Fruit fly (Drosophila melanogaster) whole organism, embryonic: ENCODE data around the gene phol.

Source experiments
- B-H1 ChIP-seq: fragments of 200-800 bp; sonication (Bioruptor generic); IDR thresholded peaks from 3 replicates; pipeline ENCODE4 v1.3.6; 2022; ENCODE audit warnings: missing biosample characterization, missing genetic modification characterization
- Bteb2 ChIP-seq: fragments of 200-800 bp; sonication (Bioruptor generic); optimal IDR thresholded peaks from 2 replicates; lab custom pipeline; 2016; ENCODE audit warnings: missing biosample characterization, missing genetic modification characterization
- CG12155 ChIP-seq: fragments of 200-800 bp; sonication (Bioruptor generic); optimal IDR thresholded peaks from 3 replicates; lab custom pipeline; 2016; ENCODE audit warnings: missing biosample characterization, missing genetic modification characterization
- CG12769 ChIP-seq: fragments of 200-800 bp; sonication (Bioruptor generic); optimal IDR thresholded peaks from 2 replicates; lab custom pipeline; 2019; ENCODE audit warnings: missing biosample characterization, mild to moderate bottlenecking, missing genetic modification characterization, moderate library complexity
- CG13894 ChIP-seq: fragments of 200-800 bp; sonication (Bioruptor generic); optimal IDR thresholded peaks from 3 replicates; lab custom pipeline; 2018; ENCODE audit warnings: missing biosample characterization, mild to moderate bottlenecking, missing genetic modification characterization, moderate library complexity
- CG14965 ChIP-seq: fragments of 200-800 bp; sonication (Bioruptor generic); optimal IDR thresholded peaks from 2 replicates; lab custom pipeline; 2016; ENCODE audit warnings: missing biosample characterization, missing genetic modification characterization, borderline replicate concordance
- CG15011 ChIP-seq: fragments of 200-800 bp; sonication (Bioruptor generic); optimal IDR thresholded peaks from 3 replicates; lab custom pipeline; 2018; ENCODE audit warnings: missing biosample characterization, mild to moderate bottlenecking, missing genetic modification characterization
- CG16863 ChIP-seq: fragments of 200-800 bp; sonication (Bioruptor generic); optimal IDR thresholded peaks from 3 replicates; lab custom pipeline; 2016; ENCODE audit warnings: missing biosample characterization, missing genetic modification characterization
- CG3163 ChIP-seq: fragments of 200-800 bp; sonication (Bioruptor generic); optimal IDR thresholded peaks from 3 replicates; lab custom pipeline; 2016; ENCODE audit warnings: missing biosample characterization, missing genetic modification characterization
- CG32532 ChIP-seq: fragments of 200-800 bp; sonication (Bioruptor generic); IDR thresholded peaks from 2 replicates; pipeline ENCODE4 v1.3.6; 2022; ENCODE audit warnings: missing biosample characterization, missing genetic modification characterization
- CG32767 ChIP-seq: fragments of 200-800 bp; sonication (Bioruptor generic); IDR thresholded peaks from 2 replicates; pipeline ENCODE4 v1.3.6; 2022; ENCODE audit warnings: missing biosample characterization, missing genetic modification characterization
- CG4328 ChIP-seq: fragments of 200-800 bp; sonication (Bioruptor generic); optimal IDR thresholded peaks from 3 replicates; lab custom pipeline; 2017; ENCODE audit warnings: missing biosample characterization, missing genetic modification reagents, missing genetic modification characterization
- CG6175 ChIP-seq: fragments of 200-800 bp; sonication (Bioruptor generic); IDR thresholded peaks from 3 replicates; pipeline ENCODE4 v1.3.6; 2022; ENCODE audit warnings: missing biosample characterization, missing genetic modification characterization
- CG6689 ChIP-seq: fragments of 200-800 bp; sonication (Bioruptor generic); IDR thresholded peaks from 2 replicates; pipeline ENCODE4 v1.3.6; 2022; ENCODE audit warnings: missing biosample characterization, missing genetic modification characterization
- CG6791 ChIP-seq: fragments of 200-800 bp; sonication (Bioruptor generic); IDR thresholded peaks from 3 replicates; pipeline ENCODE4 v1.3.6; 2022; ENCODE audit warnings: missing biosample characterization, missing genetic modification characterization; ENCODE audit not compliant: partially characterized antibody
- CG7745 ChIP-seq: fragments of 200-800 bp; sonication (Bioruptor generic); optimal IDR thresholded peaks from 2 replicates; lab custom pipeline; 2018; ENCODE audit warnings: missing biosample characterization, mild to moderate bottlenecking, missing genetic modification characterization, moderate library complexity
- CG9609 ChIP-seq: fragments of 200-800 bp; sonication (Bioruptor generic); optimal IDR thresholded peaks from 3 replicates; lab custom pipeline; 2016; ENCODE audit warnings: missing biosample characterization, missing genetic modification characterization
- CG9876 ChIP-seq: fragments of 200-800 bp; sonication (Bioruptor generic); optimal IDR thresholded peaks from 2 replicates; lab custom pipeline; 2016; ENCODE audit warnings: missing biosample characterization, missing genetic modification characterization
- CkIIα-i1 ChIP-seq: fragments of 200-800 bp; sonication (Bioruptor generic); IDR thresholded peaks from 2 replicates; pipeline ENCODE4 v1.3.6; 2022; ENCODE audit warnings: missing biosample characterization, missing genetic modification characterization
- Deaf1 ChIP-seq: fragments of 200-800 bp; optimal IDR thresholded peaks from 3 replicates; lab custom pipeline; 2019; ENCODE audit warnings: missing biosample characterization, mild to moderate bottlenecking, missing genetic modification characterization, moderate library complexity
- Dref ChIP-seq: fragments of 200-800 bp; sonication (Bioruptor generic); IDR thresholded peaks from 2 replicates; pipeline ENCODE4 v1.3.6; 2022; ENCODE audit warnings: missing biosample characterization, missing genetic modification characterization
- Elba2 ChIP-seq: fragments of 200-800 bp; sonication (Bioruptor generic); optimal IDR thresholded peaks from 3 replicates; lab custom pipeline; 2016; ENCODE audit warnings: missing biosample characterization, missing genetic modification characterization
- Hand ChIP-seq: fragments of 200-800 bp; sonication (Bioruptor generic); optimal IDR thresholded peaks from 2 replicates; lab custom pipeline; 2017; ENCODE audit warnings: mild to moderate bottlenecking, missing biosample characterization, missing genetic modification reagents, missing genetic modification characterization
- Hr39 ChIP-seq: fragments of >200 bp; optimal IDR thresholded peaks from 2 replicates; lab custom pipeline; 2017
- Lhr ChIP-seq: fragments of 200-800 bp; sonication (Bioruptor generic); optimal IDR thresholded peaks from 3 replicates; lab custom pipeline; 2017; ENCODE audit warnings: mild to moderate bottlenecking, missing biosample characterization, missing genetic modification reagents, missing genetic modification characterization
- NC2β ChIP-seq: fragments of 200-800 bp; sonication (Bioruptor generic); optimal IDR thresholded peaks from 2 replicates; lab custom pipeline; 2016; ENCODE audit warnings: missing biosample characterization, missing genetic modification characterization
- Sox102F ChIP-seq: fragments of 200-800 bp; sonication (Bioruptor generic); optimal IDR thresholded peaks from 2 replicates; lab custom pipeline; 2018; ENCODE audit warnings: missing biosample characterization, mild to moderate bottlenecking, missing genetic modification characterization, moderate library complexity
- Sry-δ ChIP-seq: fragments of 200-800 bp; sonication (Bioruptor generic); optimal IDR thresholded peaks from 2 replicates; lab custom pipeline; 2016; ENCODE audit warnings: missing biosample characterization, missing genetic modification characterization
- Vsx1 ChIP-seq: fragments of 200-800 bp; sonication (Bioruptor generic); optimal IDR thresholded peaks from 2 replicates; lab custom pipeline; 2017; ENCODE audit warnings: missing biosample characterization, mild to moderate bottlenecking, missing genetic modification characterization, missing genetic modification reagents
- ac ChIP-seq: fragments of 200-800 bp; sonication (Bioruptor generic); optimal IDR thresholded peaks from 3 replicates; lab custom pipeline; 2017; ENCODE audit warnings: missing biosample characterization, mild to moderate bottlenecking, missing genetic modification characterization
- al ChIP-seq: fragments of 200-800 bp; sonication (Bioruptor generic); IDR thresholded peaks from 2 replicates; pipeline ENCODE4 v1.3.6; 2022; ENCODE audit warnings: missing biosample characterization, missing genetic modification characterization
- ap ChIP-seq: fragments of 200-800 bp; sonication (Bioruptor generic); IDR thresholded peaks from 2 replicates; pipeline ENCODE4 v1.3.6; 2022; ENCODE audit warnings: missing biosample characterization, missing genetic modification characterization
- ash1 ChIP-seq: fragments of 200-800 bp; sonication (Bioruptor generic); optimal IDR thresholded peaks from 2 replicates; lab custom pipeline; 2018; ENCODE audit warnings: missing biosample characterization, mild to moderate bottlenecking, missing genetic modification characterization
- ato ChIP-seq: fragments of 200-800 bp; sonication (Bioruptor generic); IDR thresholded peaks from 2 replicates; pipeline ENCODE4 v1.3.6; 2022; ENCODE audit warnings: missing biosample characterization, missing genetic modification characterization; ENCODE audit not compliant: partially characterized antibody
- az2 ChIP-seq: fragments of 200-800 bp; sonication (Bioruptor generic); optimal IDR thresholded peaks from 3 replicates; lab custom pipeline; 2016; ENCODE audit warnings: missing biosample characterization, missing genetic modification characterization
- cas ChIP-seq: fragments of 200-800 bp; sonication (Bioruptor generic); IDR thresholded peaks from 2 replicates; pipeline ENCODE4 v1.3.6; 2022; ENCODE audit warnings: missing biosample characterization, missing genetic modification characterization
- dimm ChIP-seq: fragments of 200-800 bp; sonication (Bioruptor generic); IDR thresholded peaks from 2 replicates; pipeline ENCODE4 v1.3.6; 2022; ENCODE audit warnings: missing biosample characterization, missing genetic modification characterization
- esg ChIP-seq: fragments of 200-800 bp; sonication (Bioruptor generic); conservative IDR thresholded peaks from 2 replicates; pipeline ENCODE4 v1.3.6; 2022; ENCODE audit warnings: missing biosample characterization, missing genetic modification characterization
- exex ChIP-seq: fragments of 200-800 bp; sonication (Bioruptor generic); optimal IDR thresholded peaks from 4 replicates; lab custom pipeline; 2018; ENCODE audit warnings: missing biosample characterization, mild to moderate bottlenecking, missing genetic modification characterization, moderate library complexity
- grau ChIP-seq: fragments of 200-800 bp; optimal IDR thresholded peaks from 3 replicates; lab custom pipeline; 2019; ENCODE audit warnings: missing biosample characterization, mild to moderate bottlenecking, missing genetic modification characterization, moderate library complexity
- grn ChIP-seq: fragments of 200-800 bp; sonication (Bioruptor generic); optimal IDR thresholded peaks from 3 replicates; lab custom pipeline; 2017; ENCODE audit warnings: missing biosample characterization, missing genetic modification characterization
- gro ChIP-seq: fragments of 200-800 bp; sonication (Bioruptor generic); optimal IDR thresholded peaks from 2 replicates; lab custom pipeline; 2016; ENCODE audit warnings: missing biosample characterization, missing genetic modification characterization
- knrl ChIP-seq: fragments of 200-800 bp; sonication (Bioruptor generic); IDR thresholded peaks from 3 replicates; pipeline ENCODE4 v1.3.6; 2022; ENCODE audit warnings: missing biosample characterization, missing genetic modification characterization; ENCODE audit not compliant: partially characterized antibody
- onecut ChIP-seq: fragments of 200-800 bp; sonication (Bioruptor generic); IDR thresholded peaks from 2 replicates; pipeline ENCODE4 v1.3.6; 2022; ENCODE audit warnings: missing biosample characterization, missing genetic modification characterization
- pnt ChIP-seq: fragments of 200-800 bp; sonication (Bioruptor generic); optimal IDR thresholded peaks from 3 replicates; lab custom pipeline; 2016; ENCODE audit warnings: missing biosample characterization, missing genetic modification characterization
- sna ChIP-seq: fragments of 200-800 bp; sonication (Bioruptor generic); IDR thresholded peaks from 2 replicates; pipeline ENCODE4 v1.3.6; 2022; ENCODE audit warnings: missing biosample characterization, missing genetic modification characterization; ENCODE audit not compliant: partially characterized antibody
- stc ChIP-seq: fragments of 200-800 bp; sonication (Bioruptor generic); IDR thresholded peaks from 2 replicates; pipeline ENCODE4 v1.3.6; 2022; ENCODE audit warnings: missing biosample characterization, missing genetic modification characterization
- stwl ChIP-seq: fragments of 200-800 bp; sonication (Bioruptor generic); optimal IDR thresholded peaks from 3 replicates; lab custom pipeline; 2018; ENCODE audit warnings: missing biosample characterization, mild to moderate bottlenecking, missing genetic modification characterization, moderate library complexity
- tgo ChIP-seq: fragments of 200-800 bp; sonication (Bioruptor generic); IDR thresholded peaks from 3 replicates; pipeline ENCODE4 v1.3.6; 2022; ENCODE audit warnings: missing biosample characterization, missing genetic modification characterization
- tin ChIP-seq: fragments of 200-800 bp; sonication (Bioruptor generic); optimal IDR thresholded peaks from 3 replicates; lab custom pipeline; 2016; ENCODE audit warnings: missing biosample characterization, missing genetic modification characterization

Gene phol

DNA sequence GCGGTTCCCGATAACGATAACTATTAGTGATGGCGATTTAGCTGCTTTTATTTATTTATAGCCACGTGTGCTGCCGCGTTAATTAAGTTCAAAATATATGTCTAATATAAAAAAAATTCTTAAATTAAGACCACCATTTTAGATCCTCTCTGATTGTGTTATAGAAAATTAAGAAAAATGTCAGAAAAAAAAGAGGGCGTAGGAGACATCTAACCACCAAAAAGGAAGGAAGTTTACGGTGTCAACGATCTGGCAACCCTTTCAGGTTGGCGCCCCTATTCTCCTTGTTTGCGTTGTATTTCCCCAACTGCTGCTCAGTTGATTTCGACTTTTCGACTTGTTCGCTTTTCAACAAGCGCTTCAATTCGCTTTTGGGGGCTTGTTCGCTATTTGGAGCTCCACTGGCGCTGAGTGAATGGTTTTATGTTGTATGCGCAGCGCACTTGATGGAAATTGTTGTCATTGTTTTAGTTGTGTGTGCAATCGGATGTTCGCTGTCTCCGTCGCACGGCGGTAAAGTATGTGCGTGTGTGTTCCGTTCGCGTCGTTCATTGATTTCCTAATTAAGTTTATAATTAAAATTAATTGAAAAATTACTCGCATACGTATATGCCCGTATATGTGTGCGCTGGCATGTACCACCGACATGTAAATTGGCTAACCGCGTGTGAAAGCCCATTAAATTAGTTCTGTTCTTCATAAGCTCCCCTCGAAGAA, 4.9 kb upstream of the phol start, which contains the start of the genes CG3434 and CG44838 (continued):
- TF ChIP-seq exex (tag; lab: Kevin White, UChicago) (peak; percentile 45), CkIIα-i1 (no peak), ato (GFP tag; lab: Robert Waterston, UW) (no peak), stc (GFP tag; lab: Robert Waterston, UW) (peak; percentile 78), esg (peak; percentile 65), stwl (tag; lab: Kevin White, UChicago) (peak; percentile 75), tin (peak; percentile 84), Vsx1 (peak; percentile 58), CG15011 (GFP tag; lab: Kevin White, UChicago) (peak; percentile 54), Dref (GFP tag; lab: Robert Waterston, UW) (peak; percentile 66), cas (GFP tag; lab: Robert Waterston, UW) (0 out of 2 replicates have a peak, but pooled peaks have one; percentile 65), CG6689 (peak; percentile 73), Lhr (GFP tag; lab: Kevin White, UChicago) (peak; percentile 70), Sry-δ (peak; percentile 61), CG3163 (GFP tag; lab: Kevin White, UChicago) (peak; percentile 31), CG32532 (GFP tag; lab: Robert Waterston, UW) (peak; percentile 81), NC2β (GFP tag; lab: Kevin White, UChicago) (peak; percentile 73), Hand (GFP tag; lab: Kevin White, UChicago) (peak; percentile 66), CG9609 (peak; percentile 53), onecut (GFP tag; lab: Robert Waterston, UW) (peak; percentile 51), ac (no peak), CG6175 (peak; percentile 44; the same call in 1 of the 3 replicates), CG9876 (peak; percentile 35), Sox102F (peak; percentile 79), CG32767 (no peak; the same call in 1 of the 2 replicates), CG4328 (GFP tag; lab: Kevin White, UChicago) (peak; percentile 72), sna (GFP tag; lab: Robert Waterston, UW) (no peak), B-H1 (GFP tag; lab: Robert Waterston, UW) (peak; percentile 69), Bteb2 (peak; percentile 72), CG13894 (tag; lab: Kevin White, UChicago) (peak; percentile 85), Elba2 (GFP tag; lab: Kevin White, UChicago) (peak; percentile 67), tgo (GFP tag; lab: Robert Waterston, UW) (peak; percentile 64), grau (tag; lab: Kevin White, UChicago) (peak; percentile 84), dimm (GFP tag; lab: Robert Waterston, UW) (no peak), CG12769 (tag; lab: Kevin White, UChicago) (peak; percentile 40), CG14965 (no peak), ash1 (GFP tag; lab: Kevin White, UChicago) (no peak), CG16863 (peak; percentile 71), az2 (peak; percentile 78), Hr39 (lab: Kevin White, UChicago) (no peak), CG6791 (GFP tag; lab: Robert Waterston, UW) (no peak), CG7745 (peak; percentile 97), grn (peak; percentile 48), gro (GFP tag; lab: Kevin White, UChicago) (peak; percentile 64), knrl (0 out of 3 replicates have a peak, but pooled peaks have one; percentile 18), pnt (GFP tag; lab: Kevin White, UChicago) (peak; percentile 53), Deaf1 (tag; lab: Kevin White, UChicago) (peak; percentile 58), ap (GFP tag; lab: Robert Waterston, UW) (peak; percentile 35; the same call in 1 of the 2 replicates), al (peak; percentile 43), CG12155 (GFP tag; lab: Kevin White, UChicago) (peak; percentile 86)
